Fruit fly (Drosophila melanogaster): ENCODE results near the gene Gs1.

Gs1 gene

dm6 chr2L:87255-87723 is 44.6 kb upstream of the Gs1 start, which contains the start of gene net (continued):
- TF ChIP-seq Nf-YC (tag; optimal IDR thresholded peaks at IDR 0.05) (peak; percentile 81), CG17912 (GFP tag; optimal IDR thresholded peaks at IDR 0.05) (no peak), Dp (GFP tag; optimal IDR thresholded peaks at IDR 0.05) (no peak), scrt (GFP tag; optimal IDR thresholded peaks at IDR 0.05) (peak; percentile 79), CG17186 (GFP tag; optimal IDR thresholded peaks at IDR 0.05) (no peak), Drgx (GFP tag; IDR thresholded peaks at IDR 0.05) (peak; percentile 46; the same call in 1 of the 2 replicates), ap (GFP tag; IDR thresholded peaks at IDR 0.05) (no peak), seq (GFP tag; IDR thresholded peaks at IDR 0.05) (no peak), Fer2 (tag; optimal IDR thresholded peaks at IDR 0.05) (peak; percentile 74), z (GFP tag; IDR thresholded peaks at IDR 0.05) (no peak), CG6854 (GFP tag; optimal IDR thresholded peaks at IDR 0.05) (peak; percentile 64), TFAM (GFP tag; optimal IDR thresholded peaks at IDR 0.05) (no peak), CG14860 (GFP tag; IDR thresholded peaks at IDR 0.05; ENCODE audit: partially characterized antibody) (no peak), CG15479 (GFP tag; optimal IDR thresholded peaks at IDR 0.05) (no peak), cas (GFP tag; IDR thresholded peaks at IDR 0.05) (no peak), Pdp1 (GFP tag; optimal IDR thresholded peaks at IDR 0.05) (no peak), caup (GFP tag; optimal IDR thresholded peaks at IDR 0.05; ENCODE audit: severe bottlenecking) (peak; percentile 69), Mes4 (GFP tag; optimal IDR thresholded peaks at IDR 0.05) (no peak), Fer1 (GFP tag; optimal IDR thresholded peaks at IDR 0.05) (peak; percentile 90), CG1602 (GFP tag; optimal IDR thresholded peaks at IDR 0.05) (peak; percentile 16), CG8478 (optimal IDR thresholded peaks at IDR 0.05) (no peak), fd3F (GFP tag; optimal IDR thresholded peaks at IDR 0.05) (peak; percentile 59), stc (GFP tag; IDR thresholded peaks at IDR 0.05) (no peak), Hmr (GFP tag; optimal IDR thresholded peaks at IDR 0.05) (peak; percentile 83), CG6175 (GFP tag; IDR thresholded peaks at IDR 0.05) (no peak), Xrp1 (GFP tag; IDR thresholded peaks at IDR 0.05) (peak; percentile 69), Rfx (GFP tag; IDR thresholded peaks at IDR 0.05) (peak; percentile 74; the same call in 1 of the 2 replicates), CG7987 (GFP tag; optimal IDR thresholded peaks at IDR 0.05) (no peak), Blimp-1 (GFP tag; optimal IDR thresholded peaks at IDR 0.05) (peak; percentile 47), Chrac-16 (GFP tag; optimal IDR thresholded peaks at IDR 0.05) (peak; percentile 37), CG4360 (GFP tag; IDR thresholded peaks at IDR 0.05) (no peak), dmrt11E (tag; optimal IDR thresholded peaks at IDR 0.05) (peak; percentile 65), CG10462 (GFP tag; optimal IDR thresholded peaks at IDR 0.05) (no peak), CG4730 (GFP tag; IDR thresholded peaks at IDR 0.05) (no peak), pb (GFP tag; optimal IDR thresholded peaks at IDR 0.05) (no peak), gsb-n (tag; optimal IDR thresholded peaks at IDR 0.05) (peak; percentile 64), her (GFP tag; optimal IDR thresholded peaks at IDR 0.05) (peak; percentile 1), zfh2 (GFP tag; optimal IDR thresholded peaks at IDR 0.05) (no peak), gfzf (GFP tag; optimal IDR thresholded peaks at IDR 0.05) (no peak), CG13894 (tag; optimal IDR thresholded peaks at IDR 0.05) (peak; percentile 85), CG11504 (tag; optimal IDR thresholded peaks at IDR 0.05) (peak; percentile 80), CG17612 (GFP tag; IDR thresholded peaks at IDR 0.05) (no peak), CG5953 (GFP tag; IDR thresholded peaks at IDR 0.05) (no peak), B-H1 (GFP tag; IDR thresholded peaks at IDR 0.05) (no peak), run (tag; optimal IDR thresholded peaks at IDR 0.05) (no peak), CG7839 (tag; optimal IDR thresholded peaks at IDR 0.05) (peak; percentile 84), zen2 (GFP tag; IDR thresholded peaks at IDR 0.05; ENCODE audit: partially characterized antibody) (no peak), tx (GFP tag; optimal IDR thresholded peaks at IDR 0.05) (no peak), Hr78 (GFP tag; optimal IDR thresholded peaks at IDR 0.05) (peak in 1 of 2 experiments; percentile 52), CG13123 (GFP tag; optimal IDR thresholded peaks at IDR 0.05) (no peak), CG7928 (GFP tag; optimal IDR thresholded peaks at IDR 0.05) (no peak)

Measured in whole organism, embryonic.